Worm (Caenorhabditis elegans): ENCODE measurements around the gene B0285.6.

Gene B0285.6

DNA sequence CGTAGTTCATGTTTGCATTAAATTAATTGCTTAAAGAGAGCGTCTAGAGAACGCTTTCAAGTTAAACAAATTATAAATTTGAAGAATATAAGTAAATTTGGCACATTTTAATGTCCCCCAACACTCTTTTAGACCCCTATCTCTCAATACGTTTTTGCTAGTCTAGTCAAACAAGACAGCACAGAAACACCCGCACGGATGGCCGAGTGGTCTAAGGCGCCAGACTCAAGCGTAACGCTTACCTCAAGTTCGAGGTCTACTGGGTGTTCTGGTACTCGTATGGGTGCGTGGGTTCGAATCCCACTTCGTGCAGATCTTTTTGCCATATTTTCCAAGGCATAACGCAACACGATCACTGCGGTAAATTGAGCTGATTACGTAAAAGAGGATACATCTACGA, 12.4 kb downstream of the B0285.6 start (continued):
- no peak for TF ChIP-seq ztf-26 (tag; optimal IDR thresholded peaks at IDR 0.05)
- no peak for TF ChIP-seq F22D6.2 (tag; optimal IDR thresholded peaks at IDR 0.05)
- no peak for TF ChIP-seq sea-2 (GFP tag; IDR thresholded peaks at IDR 0.05)
- TF ChIP-seq F55B11.4 (tag; optimal IDR thresholded peaks at IDR 0.05; ENCODE audit: borderline replicate concordance, insufficient read depth): no peak
- no peak for TF ChIP-seq pbrm-1 (GFP tag; IDR thresholded peaks at IDR 0.05)
- TF ChIP-seq ceh-79 (tag; optimal IDR thresholded peaks at IDR 0.05): no peak
- no peak for TF ChIP-seq F10E7.11 (tag; optimal IDR thresholded peaks at IDR 0.05)
- no peak for TF ChIP-seq Y56A3A.18 (GFP tag; IDR thresholded peaks at IDR 0.05)
- TF ChIP-seq T07F8.4 (tag; optimal IDR thresholded peaks at IDR 0.05): peak; percentile 8
- TF ChIP-seq F52B5.7 (tag; optimal IDR thresholded peaks at IDR 0.05): no peak
- TF ChIP-seq zfh-2 (GFP tag; conservative IDR thresholded peaks at IDR 0.05): no peak
- no peak for TF ChIP-seq sptf-2 (GFP tag; optimal IDR thresholded peaks at IDR 0.05)
- TF ChIP-seq F23B12.7 (tag; optimal IDR thresholded peaks at IDR 0.05; ENCODE audit: insufficient read depth): no peak
- no peak for TF ChIP-seq bed-1 (GFP tag; IDR thresholded peaks at IDR 0.05)
- no peak for TF ChIP-seq madf-3 (GFP tag; IDR thresholded peaks at IDR 0.05)
- TF ChIP-seq Y79H2A.3 (GFP tag; conservative IDR thresholded peaks at IDR 0.05): no peak
- no peak for TF ChIP-seq chd-7 (tag; optimal IDR thresholded peaks at IDR 0.05)
- no peak for TF ChIP-seq ets-4 (GFP tag; optimal IDR thresholded peaks at IDR 0.05)
- no peak for TF ChIP-seq ZK185.1 (tag; optimal IDR thresholded peaks at IDR 0.05; ENCODE audit: poor library complexity, severe bottlenecking)
- peak; percentile 18; the same call in 1 of the 2 replicates for TF ChIP-seq mcd-1 (GFP tag; IDR thresholded peaks at IDR 0.05)
- 0 out of 2 replicates have a peak, but pooled peaks have one; percentile 7 for TF ChIP-seq rcor-1 (GFP tag; IDR thresholded peaks at IDR 0.05)
- TF ChIP-seq gei-17 (GFP tag; optimal IDR thresholded peaks at IDR 0.05): no peak
- TF ChIP-seq athp-1 (tag; optimal IDR thresholded peaks at IDR 0.05): peak; percentile 10
- no peak for TF ChIP-seq nhr-27 (tag; optimal IDR thresholded peaks at IDR 0.05)
- TF ChIP-seq tlf-1 (GFP tag; optimal IDR thresholded peaks at IDR 0.05): no peak
- TF ChIP-seq nhr-120 (GFP tag; IDR thresholded peaks at IDR 0.05): no peak
- TF ChIP-seq bed-2 (GFP tag; IDR thresholded peaks at IDR 0.05): no peak
- no peak for TF ChIP-seq Y53G8AR.9 (GFP tag; conservative IDR thresholded peaks at IDR 0.05)
- TF ChIP-seq akir-1 (GFP tag; optimal IDR thresholded peaks at IDR 0.05): no peak
- no peak for TF ChIP-seq F37B4.10 (GFP tag; IDR thresholded peaks at IDR 0.05)
- TF ChIP-seq tbp1 (GFP tag; optimal IDR thresholded peaks at IDR 0.05): peak; percentile 90
- TF ChIP-seq repo-1 (tag; optimal IDR thresholded peaks at IDR 0.05): no peak
- TF ChIP-seq F49E8.2 (tag; optimal IDR thresholded peaks at IDR 0.05; ENCODE audit: insufficient read depth): no peak
- TF ChIP-seq dox-1 (GFP tag; IDR thresholded peaks at IDR 0.05): peak; percentile 50; the same call in 1 of the 2 replicates
- TF ChIP-seq D2030.7 (GFP tag; IDR thresholded peaks at IDR 0.05): peak; percentile 62
- no peak for TF ChIP-seq Y95B8A.8 (GFP tag; IDR thresholded peaks at IDR 0.05)
- no peak for TF ChIP-seq lin-35 (GFP tag; optimal IDR thresholded peaks at IDR 0.05)
- TF ChIP-seq madf-6 (GFP tag; IDR thresholded peaks at IDR 0.05): 0 out of 2 replicates have a peak, but pooled peaks have one; percentile 18
- TF ChIP-seq ztf-28 (GFP tag; IDR thresholded peaks at IDR 0.05): no peak
- no peak for TF ChIP-seq ceh-40 (GFP tag; IDR thresholded peaks at IDR 0.05)
- TF ChIP-seq T26A5.8 (tag; optimal IDR thresholded peaks at IDR 0.05): no peak
- no peak for TF ChIP-seq Y53F4B.3 (GFP tag; IDR thresholded peaks at IDR 0.05)
- peak; percentile 8 for TF ChIP-seq unc-130 (GFP tag; optimal IDR thresholded peaks at IDR 0.05)
- TF ChIP-seq efl-1 (GFP tag; optimal IDR thresholded peaks at IDR 0.05): no peak
- TF ChIP-seq F33H1.4 (GFP tag; IDR thresholded peaks at IDR 0.05): peak; percentile 24; the same call in 1 of the 2 replicates
- no peak for TF ChIP-seq cebp-2 (GFP tag; IDR thresholded peaks at IDR 0.05)
- TF ChIP-seq fkh-3 (tag; optimal IDR thresholded peaks at IDR 0.05): no peak
- no peak for TF ChIP-seq ceh-58 (GFP tag; IDR thresholded peaks at IDR 0.05)
- no peak for TF ChIP-seq atf-7 (tag; optimal IDR thresholded peaks at IDR 0.05)
- TF ChIP-seq somi-1 (GFP tag; optimal IDR thresholded peaks at IDR 0.05): no peak
